Fruit fly (Drosophila melanogaster): ENCODE results near the gene MSBP.

Gene MSBP

dm6 chrX:15852815-15853542, 36.9 kb downstream of the MSBP start, which contains the start of the genes UBL3 and CG15914:
UBL3 (minus strand) TSS chrX:15853175.
CG15914 (plus strand) TSS chrX:15853421.
- peak; percentile 18 for TF ChIP-seq woc (GFP tag; optimal IDR thresholded peaks at IDR 0.05)
- TF ChIP-seq OdsH (GFP tag; optimal IDR thresholded peaks at IDR 0.05) = peak; percentile 18
- TF ChIP-seq dmrt93B (GFP tag; optimal IDR thresholded peaks at IDR 0.05) = no peak
- no peak for TF ChIP-seq CrebA (GFP tag; optimal IDR thresholded peaks at IDR 0.05; ENCODE audit: borderline replicate concordance)
- TF ChIP-seq brk (GFP tag; optimal IDR thresholded peaks at IDR 0.05) = no peak
- TF ChIP-seq Dif (GFP tag; optimal IDR thresholded peaks at IDR 0.05; ENCODE audit: partially characterized antibody) = no peak
- TF ChIP-seq HLH106 (tag; optimal IDR thresholded peaks at IDR 0.05) = peak; percentile 36
- TF ChIP-seq foxo (GFP tag; optimal IDR thresholded peaks at IDR 0.05) = peak in 1 of 2 experiments; percentile 40
- TF ChIP-seq Mio (GFP tag; optimal IDR thresholded peaks at IDR 0.05) = no peak
- no peak for TF ChIP-seq dsf (GFP tag; optimal IDR thresholded peaks at IDR 0.05; ENCODE audit: borderline replicate concordance)
- peak; percentile 22 for TF ChIP-seq fru (GFP tag; optimal IDR thresholded peaks at IDR 0.05)
- no peak for TF ChIP-seq dl (GFP tag; optimal IDR thresholded peaks at IDR 0.05; ENCODE audit: insufficient read depth in 1 of 2, partially characterized antibody in 2 of 2)
- TF ChIP-seq h (GFP tag; optimal IDR thresholded peaks at IDR 0.05) = peak; percentile 51
- TF ChIP-seq Sp1 (GFP tag; optimal IDR thresholded peaks at IDR 0.05) = peak; percentile 32
- no peak for TF ChIP-seq Hr83 (GFP tag; optimal IDR thresholded peaks at IDR 0.05; ENCODE audit: poor library complexity, severe bottlenecking)
- TF ChIP-seq rgr (GFP tag; optimal IDR thresholded peaks at IDR 0.05) = peak; percentile 35
- TF ChIP-seq Jra (GFP tag; optimal IDR thresholded peaks at IDR 0.05) = peak; percentile 6
- no peak for TF ChIP-seq Rel (GFP tag; optimal IDR thresholded peaks at IDR 0.05)
- peak; percentile 60 for TF ChIP-seq Rel (tag; optimal IDR thresholded peaks at IDR 0.05)
- TF ChIP-seq CG9705 (GFP tag; optimal IDR thresholded peaks at IDR 0.05) = no peak

DNA sequence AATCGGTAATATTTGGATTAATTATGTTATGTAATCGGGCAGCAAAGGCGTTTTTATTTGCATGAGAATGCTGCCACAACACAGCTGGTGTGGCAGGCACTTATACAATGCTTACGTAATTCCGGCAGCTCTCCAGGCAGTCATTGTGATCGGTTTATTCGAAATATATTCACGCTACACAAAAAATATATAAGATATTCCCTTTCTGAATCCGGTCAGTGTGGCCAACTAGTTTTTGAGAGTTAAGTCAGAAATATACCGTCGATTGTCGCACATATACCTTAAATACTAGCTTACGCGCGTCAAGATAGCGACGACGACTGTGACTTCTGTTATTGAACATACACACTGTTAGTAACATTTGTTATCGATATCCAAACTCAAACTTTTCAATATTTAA, 40.9 kb downstream of the MSBP start, which contains the start of gene sun:
Gene sun (minus strand): TSS at position 238 of the 400 bp plus-strand sequence.
- TF ChIP-seq Jra (GFP tag; optimal IDR thresholded peaks at IDR 0.05) (no peak), fru (GFP tag; optimal IDR thresholded peaks at IDR 0.05) (no peak), CG32264 (GFP tag; optimal IDR thresholded peaks at IDR 0.05) (no peak), dl (GFP tag; optimal IDR thresholded peaks at IDR 0.05; ENCODE audit: insufficient read depth in 1 of 2, partially characterized antibody in 2 of 2) (no peak), Mio (GFP tag; optimal IDR thresholded peaks at IDR 0.05) (no peak), GATAd (GFP tag; optimal IDR thresholded peaks at IDR 0.05) (no peak), Rel (GFP tag; optimal IDR thresholded peaks at IDR 0.05) (no peak), Rel (tag; optimal IDR thresholded peaks at IDR 0.05) (peak; percentile 38)

dm6 chrX:15844139-15844538, 45.8 kb downstream of the MSBP start, which contains the start of the genes ArgRS and CG8578:
ArgRS (minus strand) TSS chrX:15844145.
CG8578 (plus strand) TSS chrX:15844476.
- TF ChIP-seq Dif (GFP tag; optimal IDR thresholded peaks at IDR 0.05; ENCODE audit: partially characterized antibody) (no peak), dl (GFP tag; optimal IDR thresholded peaks at IDR 0.05; ENCODE audit: insufficient read depth in 1 of 2, partially characterized antibody in 2 of 2) (no peak), Hr78 (GFP tag; optimal IDR thresholded peaks at IDR 0.05) (peak; percentile 51), OdsH (GFP tag; optimal IDR thresholded peaks at IDR 0.05) (no peak), psq (GFP tag; optimal IDR thresholded peaks at IDR 0.05) (peak; percentile 36), GATAd (GFP tag; optimal IDR thresholded peaks at IDR 0.05) (no peak), tai (GFP tag; optimal IDR thresholded peaks at IDR 0.05) (no peak), N (GFP tag; optimal IDR thresholded peaks at IDR 0.05) (peak; percentile 30), Mio (GFP tag; optimal IDR thresholded peaks at IDR 0.05) (no peak), usp (GFP tag; optimal IDR thresholded peaks at IDR 0.05) (no peak), sage (GFP tag; optimal IDR thresholded peaks at IDR 0.05) (no peak), ey (GFP tag; optimal IDR thresholded peaks at IDR 0.05) (peak; percentile 69), dmrt93B (GFP tag; optimal IDR thresholded peaks at IDR 0.05) (no peak), h (GFP tag; optimal IDR thresholded peaks at IDR 0.05) (peak; percentile 54), Jra (GFP tag; optimal IDR thresholded peaks at IDR 0.05) (peak; percentile 64), brk (GFP tag; optimal IDR thresholded peaks at IDR 0.05) (no peak), CG9705 (GFP tag; optimal IDR thresholded peaks at IDR 0.05) (peak; percentile 21), lola (GFP tag; optimal IDR thresholded peaks at IDR 0.05) (no peak), CrebA (GFP tag; optimal IDR thresholded peaks at IDR 0.05; ENCODE audit: borderline replicate concordance) (no peak), Hnf4 (GFP tag; optimal IDR thresholded peaks at IDR 0.05) (peak; percentile 52), foxo (GFP tag; optimal IDR thresholded peaks at IDR 0.05) (peak in 1 of 2 experiments; percentile 86), Dfd (GFP tag; optimal IDR thresholded peaks at IDR 0.05) (no peak), pan (optimal IDR thresholded peaks at IDR 0.05) (no peak), Vsx2 (GFP tag; optimal IDR thresholded peaks at IDR 0.05; ENCODE audit: partially characterized antibody) (no peak), sv (GFP tag; optimal IDR thresholded peaks at IDR 0.05) (peak; percentile 46), Myc (optimal IDR thresholded peaks at IDR 0.05) (peak; percentile 31), dsf (GFP tag; optimal IDR thresholded peaks at IDR 0.05; ENCODE audit: borderline replicate concordance) (no peak), br (GFP tag; optimal IDR thresholded peaks at IDR 0.05) (no peak), Abd-B (GFP tag; optimal IDR thresholded peaks at IDR 0.05) (no peak), Hr83 (GFP tag; optimal IDR thresholded peaks at IDR 0.05; ENCODE audit: poor library complexity, severe bottlenecking) (no peak), jim (GFP tag; optimal IDR thresholded peaks at IDR 0.05) (no peak), rgr (GFP tag; optimal IDR thresholded peaks at IDR 0.05) (peak; percentile 17), CG32264 (GFP tag; optimal IDR thresholded peaks at IDR 0.05) (no peak), Sp1 (GFP tag; optimal IDR thresholded peaks at IDR 0.05) (no peak), fru (GFP tag; optimal IDR thresholded peaks at IDR 0.05) (peak; percentile 83), Rel (GFP tag; optimal IDR thresholded peaks at IDR 0.05) (no peak), Rel (tag; optimal IDR thresholded peaks at IDR 0.05) (peak; percentile 19), woc (GFP tag; optimal IDR thresholded peaks at IDR 0.05) (peak; percentile 81), HLH106 (tag; optimal IDR thresholded peaks at IDR 0.05) (peak; percentile 85)
